Fruit fly (Drosophila melanogaster): ENCODE data around the gene LSm7.

DNA sequence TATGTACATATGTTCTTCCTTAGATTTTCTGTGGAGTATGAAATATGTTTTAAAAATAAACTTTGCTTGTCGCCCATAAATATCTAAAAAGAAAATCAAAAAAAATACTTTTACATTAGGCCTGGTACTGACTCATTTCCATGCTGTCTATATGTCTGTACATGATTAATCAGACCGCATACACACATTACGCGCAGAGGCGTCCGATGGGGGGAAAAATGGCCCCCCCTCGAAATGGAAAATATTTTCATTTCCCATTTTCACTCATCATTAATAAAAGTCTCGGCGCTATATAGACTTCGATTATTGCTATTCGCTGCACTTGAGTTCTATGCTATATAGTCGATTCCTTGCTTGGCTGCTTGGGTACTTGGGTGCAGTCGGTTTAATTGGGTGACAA lies 19.0 kb upstream of the LSm7 start:
- no peak for TF ChIP-seq CG9948 (tag; optimal IDR thresholded peaks at IDR 0.05)
- no peak for TF ChIP-seq Pif1A (GFP tag; optimal IDR thresholded peaks at IDR 0.05)
- TF ChIP-seq CG15710 (tag; optimal IDR thresholded peaks at IDR 0.05), result no peak
- no peak for TF ChIP-seq EcR (GFP tag; optimal IDR thresholded peaks at IDR 0.05)
- TF ChIP-seq Snoo (tag; optimal IDR thresholded peaks at IDR 0.05), result no peak
- TF ChIP-seq Ets98B (GFP tag; IDR thresholded peaks at IDR 0.05), result no peak
- TF ChIP-seq CG32121 (GFP tag; IDR thresholded peaks at IDR 0.05), result no peak
- no peak for TF ChIP-seq CG17806 (tag; optimal IDR thresholded peaks at IDR 0.05)
- no peak for TF ChIP-seq CG10348 (GFP tag; IDR thresholded peaks at IDR 0.05)
- no peak for TF ChIP-seq CG8301 (tag; optimal IDR thresholded peaks at IDR 0.05)
- TF ChIP-seq fd96Ca (GFP tag; IDR thresholded peaks at IDR 0.05), result no peak
- no peak for TF ChIP-seq CG8159 (tag; optimal IDR thresholded peaks at IDR 0.05)
- TF ChIP-seq D1 (tag; optimal IDR thresholded peaks at IDR 0.05), result no peak
- TF ChIP-seq CG34367 (tag; optimal IDR thresholded peaks at IDR 0.05), result no peak

Measured in whole organism, pupa.